Worm (Caenorhabditis elegans) whole organism, young adult: ENCODE measurements around the gene T16G12.4.
A peak's percentile ranks its signal among the peaks of the same experiment; 100 is the strongest.

ENCODE experiments used
- C06A6.2 ChIP-seq: fragments of 200-800 bp; sonication (Bioruptor generic); conservative IDR thresholded peaks from 2 replicates; pipeline ENCODE4 v1.3.6; 2022; ENCODE audit warnings: missing genetic modification characterization, missing compliant biosample characterization
- F33H1.4 ChIP-seq: fragments of 200-800 bp; sonication (Bioruptor generic); IDR thresholded peaks from 2 replicates; pipeline ENCODE4 v1.3.6; 2022; ENCODE audit warnings: missing genetic modification reagents, missing genetic modification characterization, missing compliant biosample characterization
- F39B2.1 ChIP-seq: fragments of 200-800 bp; sonication (Bioruptor generic); IDR thresholded peaks from 2 replicates; pipeline ENCODE4 v1.3.6; 2022; ENCODE audit warnings: missing genetic modification reagents, missing genetic modification characterization, missing compliant biosample characterization
- F49E8.2 ChIP-seq: sonication (generic microtip); optimal IDR thresholded peaks from 3 replicates; lab custom pipeline; 2017; ENCODE audit warnings: missing genetic modification characterization, mild to moderate bottlenecking, missing compliant biosample characterization, antibody characterized with exemption, moderate library complexity; ENCODE audit not compliant: insufficient read depth
- K12H6.12 ChIP-seq: fragments of 200-800 bp; sonication (Bioruptor generic); optimal IDR thresholded peaks from 2 replicates; lab custom pipeline; 2018; ENCODE audit warnings: mild to moderate bottlenecking, missing genetic modification characterization, missing compliant biosample characterization
- T07F8.4 ChIP-seq: sonication (generic microtip); optimal IDR thresholded peaks from 2 replicates; lab custom pipeline; 2016; ENCODE audit warnings: mild to moderate bottlenecking, missing genetic modification characterization, moderate library complexity, missing compliant biosample characterization
- akir-1 ChIP-seq: fragments of 200-800 bp; sonication (Bioruptor generic); optimal IDR thresholded peaks from 2 replicates; lab custom pipeline; 2018; ENCODE audit warnings: mild to moderate bottlenecking, missing genetic modification characterization, moderate library complexity, missing compliant biosample characterization
- aptf-2 ChIP-seq: fragments of 200-800 bp; sonication (Bioruptor generic); conservative IDR thresholded peaks from 2 replicates; pipeline ENCODE4 v1.3.6; 2022; ENCODE audit warnings: missing genetic modification reagents, missing genetic modification characterization, missing compliant biosample characterization
- bed-1 ChIP-seq: fragments of 200-800 bp; sonication (Bioruptor generic); IDR thresholded peaks from 2 replicates; pipeline ENCODE4 v1.3.6; 2022; ENCODE audit warnings: missing genetic modification reagents, missing genetic modification characterization, missing compliant biosample characterization
- cebp-2 ChIP-seq: fragments of 200-800 bp; sonication (Bioruptor generic); IDR thresholded peaks from 2 replicates; pipeline ENCODE4 v1.3.6; 2022; ENCODE audit warnings: missing genetic modification characterization, missing compliant biosample characterization
- ceh-58 ChIP-seq: fragments of 200-800 bp; sonication (Bioruptor generic); IDR thresholded peaks from 2 replicates; pipeline ENCODE4 v1.3.6; 2022; ENCODE audit warnings: missing genetic modification characterization, missing compliant biosample characterization
- ceh-79 ChIP-seq: sonication (generic microtip); optimal IDR thresholded peaks from 2 replicates; lab custom pipeline; 2017; ENCODE audit warnings: mild to moderate bottlenecking, missing genetic modification characterization, missing compliant biosample characterization
- efl-1 ChIP-seq: fragments of 150-350 bp; optimal IDR thresholded peaks from 2 replicates; lab custom pipeline; 2014; ENCODE audit warnings: missing biosample characterization, missing genetic modification reagents, missing genetic modification characterization
- egl-18 ChIP-seq: fragments of 200-800 bp; sonication (Bioruptor generic); IDR thresholded peaks from 2 replicates; pipeline ENCODE4 v1.3.6; 2022; ENCODE audit warnings: missing genetic modification reagents, missing genetic modification characterization, missing compliant biosample characterization
- fkh-3 ChIP-seq: sonication (generic microtip); optimal IDR thresholded peaks from 2 replicates; lab custom pipeline; 2016; ENCODE audit warnings: mild to moderate bottlenecking, missing genetic modification characterization, missing compliant biosample characterization
- him-1 ChIP-seq: sonication (generic microtip); optimal IDR thresholded peaks from 2 replicates; lab custom pipeline; 2016; ENCODE audit warnings: missing genotype, missing genetic modification reagents, missing genetic modification characterization, missing compliant biosample characterization
- hlh-26 ChIP-seq: fragments of 200-800 bp; sonication (Bioruptor generic); conservative IDR thresholded peaks from 2 replicates; pipeline ENCODE4 v1.3.6; 2022; ENCODE audit warnings: missing genetic modification reagents, missing genetic modification characterization, missing compliant biosample characterization
- hmg-20 ChIP-seq: fragments of 200-800 bp; sonication (Bioruptor generic); IDR thresholded peaks from 2 replicates; pipeline ENCODE4 v1.3.6; 2022; ENCODE audit warnings: missing genetic modification reagents, missing genetic modification characterization, missing compliant biosample characterization
- let-526 ChIP-seq: fragments of 200-800 bp; sonication (Bioruptor generic); IDR thresholded peaks from 2 replicates; pipeline ENCODE4 v1.3.6; 2022; ENCODE audit warnings: missing genetic modification reagents, missing genetic modification characterization, missing compliant biosample characterization
- let-607 ChIP-seq, 2 experiments: fragments of 200-800 bp in 1 of 2; sonication (Bioruptor generic) in 1 of 2; sonication (generic microtip) in 1 of 2; optimal IDR thresholded peaks; 2 replicates each; lab custom pipeline; 2016 to 2018; ENCODE audit warnings: mild to moderate bottlenecking in 2 of 2, missing compliant biosample characterization in 2 of 2, missing genetic modification characterization in 2 of 2, moderate library complexity in 2 of 2, missing genotype in 1 of 2
- lin-26 ChIP-seq: fragments of 200-800 bp; sonication (Bioruptor generic); IDR thresholded peaks from 2 replicates; pipeline ENCODE4 v1.3.6; 2022; ENCODE audit warnings: missing genetic modification reagents, missing genetic modification characterization, missing compliant biosample characterization
- madf-6 ChIP-seq: fragments of 200-800 bp; sonication (Bioruptor generic); IDR thresholded peaks from 2 replicates; pipeline ENCODE4 v1.3.6; 2022; ENCODE audit warnings: missing genetic modification reagents, missing genetic modification characterization, missing compliant biosample characterization
- mcd-1 ChIP-seq: fragments of 200-800 bp; sonication (Bioruptor generic); IDR thresholded peaks from 2 replicates; pipeline ENCODE4 v1.3.6; 2022; ENCODE audit warnings: missing genetic modification reagents, missing genetic modification characterization, missing compliant biosample characterization
- mel-28 ChIP-seq: sonication (generic microtip); optimal IDR thresholded peaks from 2 replicates; lab custom pipeline; 2016; ENCODE audit warnings: borderline replicate concordance, mild to moderate bottlenecking, missing genetic modification characterization, missing compliant biosample characterization
- nhr-27 ChIP-seq: fragments of 200-800 bp; sonication (Bioruptor generic); optimal IDR thresholded peaks from 2 replicates; lab custom pipeline; 2018; ENCODE audit warnings: mild to moderate bottlenecking, missing genetic modification characterization, moderate library complexity, missing compliant biosample characterization
- nhr-90 ChIP-seq: sonication (generic microtip); optimal IDR thresholded peaks from 2 replicates; lab custom pipeline; 2016; ENCODE audit warnings: missing genotype, mild to moderate bottlenecking, missing genetic modification characterization, missing compliant biosample characterization
- pbrm-1 ChIP-seq: fragments of 200-800 bp; sonication (Bioruptor generic); IDR thresholded peaks from 2 replicates; pipeline ENCODE4 v1.3.6; 2022; ENCODE audit warnings: missing genetic modification reagents, missing genetic modification characterization, missing compliant biosample characterization
- pha-4 ChIP-seq: fragments of 150-350 bp; sonication (generic microtip); optimal IDR thresholded peaks from 2 replicates; lab custom pipeline; 2014; ENCODE audit warnings: missing biosample characterization, missing genetic modification reagents, missing genetic modification characterization
- rcor-1 ChIP-seq: fragments of 200-800 bp; sonication (Bioruptor generic); IDR thresholded peaks from 2 replicates; pipeline ENCODE4 v1.3.6; 2022; ENCODE audit warnings: missing genetic modification reagents, missing genetic modification characterization, missing compliant biosample characterization
- rec-8 ChIP-seq, 2 experiments: sonication (generic microtip); optimal IDR thresholded peaks; 2 replicates each; lab custom pipeline; 2016; ENCODE audit warnings: mild to moderate bottlenecking in 2 of 2, missing genetic modification characterization in 2 of 2, missing genetic modification reagents in 2 of 2, missing genotype in 2 of 2, missing biosample characterization in 1 of 2, missing compliant biosample characterization in 1 of 2, moderate library complexity in 1 of 2
- rpc-1 ChIP-seq, 2 experiments: fragments of 150-350 bp in 1 of 2; sonication (generic microtip) in 1 of 2; optimal IDR thresholded peaks; 2 replicates each; lab custom pipeline; 2014 to 2018; ENCODE audit warnings: missing biosample characterization in 1 of 2, missing genetic modification characterization in 1 of 2, missing genetic modification reagents in 1 of 2, missing genotype in 1 of 2
- sea-2 ChIP-seq: fragments of 200-800 bp; sonication (Bioruptor generic); IDR thresholded peaks from 2 replicates; pipeline ENCODE4 v1.3.6; 2022; ENCODE audit warnings: missing genetic modification characterization, missing compliant biosample characterization
- snpc-3.4 ChIP-seq: sonication (generic microtip); optimal IDR thresholded peaks from 2 replicates; lab custom pipeline; 2017; ENCODE audit warnings: missing genetic modification characterization, mild to moderate bottlenecking, missing compliant biosample characterization, antibody characterized with exemption, moderate library complexity, missing genotype, missing genetic modification reagents
- tbp1 ChIP-seq: fragments of 200-800 bp; sonication (Bioruptor generic); optimal IDR thresholded peaks from 2 replicates; lab custom pipeline; 2018; ENCODE audit warnings: mild to moderate bottlenecking, missing genetic modification characterization, missing compliant biosample characterization
- tbx-9 ChIP-seq: sonication (generic microtip); optimal IDR thresholded peaks from 2 replicates; lab custom pipeline; 2016; ENCODE audit warnings: borderline replicate concordance, missing genetic modification characterization, inconsistent platforms, missing compliant biosample characterization
- zfh-2 ChIP-seq: fragments of 200-800 bp; sonication (Bioruptor generic); conservative IDR thresholded peaks from 2 replicates; pipeline ENCODE4 v1.3.6; 2022; ENCODE audit warnings: missing genetic modification reagents, missing genetic modification characterization, missing compliant biosample characterization
- ztf-25 ChIP-seq: fragments of 200-800 bp; sonication (Bioruptor generic); IDR thresholded peaks from 2 replicates; pipeline ENCODE4 v1.3.6; 2022; ENCODE audit warnings: missing genetic modification reagents, missing genetic modification characterization, missing compliant biosample characterization
- ztf-26 ChIP-seq: sonication (generic microtip); optimal IDR thresholded peaks from 2 replicates; lab custom pipeline; 2017; ENCODE audit warnings: missing genetic modification characterization, missing compliant biosample characterization

T16G12.4 gene

ce11 chrIII:10053312-10053711, 4.3 kb upstream of the T16G12.4 start, which contains the start of gene T16G12.12:
TSS of gene T16G12.12 (plus strand) at chrIII:10053612.
- TF ChIP-seq F33H1.4 (GFP tag; lab: Robert Waterston, UW), result peak; percentile 12; the same call in 1 of the 2 replicates

- TF ChIP-seq mcd-1 (no peak), hmg-20 (GFP tag; lab: Robert Waterston, UW) (no peak), K12H6.12 (tag; lab: Kevin White, UChicago) (no peak), tbx-9 (tag; lab: Kevin White, UChicago) (no peak), rec-8 (tag; optimal IDR thresholded peaks at IDR 0.05; lab: Kevin White, UChicago) (no peak), T07F8.4 (no peak), rpc-1 (optimal IDR thresholded peaks at IDR 0.05; lab: Kevin White, UChicago) (no peak), rpc-1 (tag; optimal IDR thresholded peaks at IDR 0.05; lab: Kevin White, UChicago) (no peak), nhr-27 (no peak), F49E8.2 (no peak), let-526 (GFP tag; lab: Robert Waterston, UW) (no peak), cebp-2 (no peak), pbrm-1 (GFP tag; lab: Robert Waterston, UW) (no peak), nhr-90 (tag; lab: Kevin White, UChicago) (no peak), hlh-26 (GFP tag; lab: Robert Waterston, UW) (no peak), snpc-3.4 (no peak), fkh-3 (tag; lab: Kevin White, UChicago) (no peak), rcor-1 (GFP tag; lab: Robert Waterston, UW) (no peak)
Observed at ce11 chrIII:10056033-10056432, 1.6 kb upstream of the T16G12.4 start, which contains the start of gene T16G12.10. TSS of gene T16G12.10 (minus strand) at chrIII:10056133.

- TF ChIP-seq ztf-25 (GFP tag; lab: Robert Waterston, UW), result no peak
- TF ChIP-seq ztf-26 (tag; lab: Kevin White, UChicago), result no peak
- no peak for TF ChIP-seq tbp1
- no peak for TF ChIP-seq akir-1 (GFP tag; lab: Kevin White, UChicago)
- TF ChIP-seq lin-26 (GFP tag; lab: Robert Waterston, UW), result no peak
- TF ChIP-seq F39B2.1 (GFP tag; lab: Robert Waterston, UW), result no peak
- TF ChIP-seq rpc-1 (optimal IDR thresholded peaks at IDR 0.05; lab: Kevin White, UChicago), result no peak
- TF ChIP-seq rpc-1 (tag; optimal IDR thresholded peaks at IDR 0.05; lab: Kevin White, UChicago), result no peak
- TF ChIP-seq sea-2 (GFP tag; lab: Robert Waterston, UW), result no peak
- no peak for TF ChIP-seq egl-18 (GFP tag; lab: Robert Waterston, UW)
- TF ChIP-seq bed-1, result no peak
- no peak for TF ChIP-seq nhr-90 (tag; lab: Kevin White, UChicago)
- TF ChIP-seq pha-4, result no peak
- no peak for TF ChIP-seq let-607 (tag; optimal IDR thresholded peaks at IDR 0.05; lab: Kevin White, UChicago)
Observed at ce11 chrIII:10059002-10059401, 1.4 kb downstream of the T16G12.4 start, which contains the start of gene T16G12.8. TSS of gene T16G12.8 (plus strand) at chrIII:10059302.

- TF ChIP-seq C06A6.2, result no peak
- no peak for TF ChIP-seq zfh-2 (GFP tag; lab: Robert Waterston, UW)
- no peak for TF ChIP-seq ceh-79 (tag; lab: Kevin White, UChicago)
- TF ChIP-seq madf-6 (GFP tag; lab: Robert Waterston, UW), result peak; percentile 37; the same call in 1 of the 2 replicates
- no peak for TF ChIP-seq pha-4
- no peak for TF ChIP-seq cebp-2
- no peak for TF ChIP-seq mel-28 (tag; lab: Kevin White, UChicago)
- TF ChIP-seq him-1 (tag; lab: Kevin White, UChicago), result no peak
- peak; percentile 91 for TF ChIP-seq aptf-2 (GFP tag; lab: Robert Waterston, UW)
- no peak for TF ChIP-seq ceh-58
- TF ChIP-seq efl-1, result peak; percentile 31
Observed at ce11 chrIII:10060573-10060972, 3.0 kb downstream of the T16G12.4 start, which contains the start of gene T16G12.13. TSS of gene T16G12.13 (plus strand) at chrIII:10060865.
